Worm (Caenorhabditis elegans): ENCODE data around the gene C45H4.14.

Gene C45H4.14

DNA sequence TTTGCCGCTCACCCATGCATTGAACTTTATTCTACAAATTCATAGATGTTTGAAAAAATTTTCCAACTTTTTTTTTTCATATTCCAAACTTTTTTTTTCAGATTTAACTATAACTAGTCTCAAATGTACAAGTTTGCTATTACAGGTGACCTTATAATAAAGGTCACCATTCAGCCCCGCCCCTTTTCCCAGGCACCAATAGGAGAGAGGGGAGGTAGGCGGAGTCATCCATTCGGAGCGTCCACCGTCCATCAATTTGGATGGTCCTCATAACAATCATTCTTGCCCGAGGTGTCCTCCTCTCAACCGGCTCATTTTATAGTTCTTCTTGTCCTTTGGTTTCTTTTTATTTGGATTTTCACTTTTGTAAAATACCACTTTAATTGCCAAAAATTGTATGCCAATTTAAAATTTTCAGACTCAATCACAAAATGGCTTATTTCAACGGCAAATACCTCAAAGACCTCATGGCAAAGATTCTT lies 28.7 kb upstream of the C45H4.14 start, which contains the start of gene Y5H2B.3:
Gene Y5H2B.3 (plus strand): TSS at position 432 of the 482 bp plus-strand sequence.
- TF ChIP-seq pax-3 (tag; optimal IDR thresholded peaks at IDR 0.05) (no peak), Y116A8C.19 (tag; optimal IDR thresholded peaks at IDR 0.05; ENCODE audit: borderline replicate concordance) (no peak), swsn-7 (tag; optimal IDR thresholded peaks at IDR 0.05) (no peak), ceh-88 (GFP tag; IDR thresholded peaks at IDR 0.05) (no peak), nhr-71 (tag; optimal IDR thresholded peaks at IDR 0.05) (no peak), pag-3 (tag; optimal IDR thresholded peaks at IDR 0.05; ENCODE audit: borderline replicate concordance, insufficient read depth) (no peak), fkh-10 (GFP tag; optimal IDR thresholded peaks at IDR 0.05) (no peak), C04F5.9 (tag; optimal IDR thresholded peaks at IDR 0.05) (no peak), efl-1 (optimal IDR thresholded peaks at IDR 0.05) (no peak), efl-1 (GFP tag; optimal IDR thresholded peaks at IDR 0.05 in 1 of 2) (no peak), C16A3.4 (tag; optimal IDR thresholded peaks at IDR 0.05) (no peak), pqm-1 (tag; optimal IDR thresholded peaks at IDR 0.05) (no peak)

DNA sequence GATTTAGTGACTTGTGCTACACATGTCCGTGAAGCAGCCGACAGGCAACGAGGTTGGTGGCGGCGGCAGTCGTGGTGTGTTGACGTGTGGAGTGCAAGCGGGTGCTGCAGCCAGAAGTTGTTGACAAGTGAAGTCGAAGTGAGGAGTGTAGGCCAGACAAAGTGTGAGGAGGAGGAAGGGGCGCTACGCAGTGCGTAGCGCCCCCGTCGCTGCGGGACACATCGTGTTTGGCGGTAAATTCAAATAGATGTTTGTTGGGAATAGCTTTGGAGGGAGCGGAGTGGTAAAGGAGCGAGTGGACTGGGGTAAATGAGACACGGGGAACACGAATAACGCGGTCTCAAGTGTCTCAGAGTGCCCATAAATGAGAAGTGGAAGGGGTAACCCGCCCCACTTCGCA lies 26.3 kb upstream of the C45H4.14 start:
- TF ChIP-seq nhr-84 (tag; optimal IDR thresholded peaks at IDR 0.05) (no peak), ces-1 (GFP tag; optimal IDR thresholded peaks at IDR 0.05) (no peak), ceh-90 (tag; optimal IDR thresholded peaks at IDR 0.05) (no peak), efl-1 (optimal IDR thresholded peaks at IDR 0.05) (no peak), efl-1 (GFP tag; optimal IDR thresholded peaks at IDR 0.05 in 1 of 2) (peak in 1 of 2 experiments; percentile 10), mep-1 (tag; optimal IDR thresholded peaks at IDR 0.05) (no peak), lin-15B (tag; optimal IDR thresholded peaks at IDR 0.05) (no peak), dpl-1 (GFP tag; optimal IDR thresholded peaks at IDR 0.05) (peak in 1 of 3 experiments; percentile 1), unc-98 (GFP tag; IDR thresholded peaks at IDR 0.05) (no peak), fkh-4 (tag; optimal IDR thresholded peaks at IDR 0.05; ENCODE audit: borderline replicate concordance) (no peak), skn-1 (tag; optimal IDR thresholded peaks at IDR 0.05) (no peak), fkh-8 (tag; optimal IDR thresholded peaks at IDR 0.05) (no peak)

DNA sequence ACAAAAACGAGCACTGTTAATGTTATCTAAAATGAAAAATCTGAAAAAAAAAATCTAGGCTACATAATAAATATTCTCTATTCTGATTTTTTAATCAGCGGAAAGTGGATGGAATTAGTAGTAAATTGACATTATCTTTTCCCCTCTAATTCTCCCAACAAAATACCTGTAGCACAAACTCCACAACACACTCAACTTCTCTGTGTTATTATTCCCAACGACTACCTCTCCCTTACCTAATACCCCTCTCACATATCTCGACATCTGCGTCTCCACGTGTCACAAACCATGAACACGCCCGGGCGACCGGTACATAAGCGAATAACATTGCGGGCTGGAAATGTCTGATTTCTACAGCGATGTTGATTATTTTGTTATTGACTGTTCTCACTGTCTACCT lies 23.9 kb upstream of the C45H4.14 start, which contains the start of gene cyp-33C2:
Gene cyp-33C2 (plus strand): TSS at position 327 of the 400 bp plus-strand sequence.
- TF ChIP-seq snu-23 (GFP tag; optimal IDR thresholded peaks at IDR 0.05) (no peak), efl-1 (optimal IDR thresholded peaks at IDR 0.05) (peak in 1 of 2 experiments; percentile 2), efl-1 (GFP tag; optimal IDR thresholded peaks at IDR 0.05 in 1 of 2) (peak in 1 of 2 experiments; percentile 84), unc-30 (tag; optimal IDR thresholded peaks at IDR 0.05) (no peak)

DNA sequence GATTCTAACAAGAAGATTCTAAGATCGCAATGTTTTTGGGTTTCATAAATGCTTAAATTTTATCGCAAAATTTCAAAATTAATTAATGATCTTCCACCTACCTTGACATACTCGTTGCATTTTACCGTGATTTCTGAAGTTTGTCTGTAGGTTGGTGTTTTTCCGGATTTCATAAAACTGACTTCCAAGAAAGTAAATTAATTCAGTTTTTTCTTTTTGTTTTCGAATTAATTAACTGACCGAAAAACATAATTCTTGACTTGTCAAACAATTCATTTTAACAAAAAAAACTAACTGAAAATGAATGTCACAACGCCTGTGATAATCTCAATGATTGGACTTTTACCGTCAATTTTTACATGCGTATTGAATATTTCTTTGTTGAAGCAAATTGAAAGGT lies 22.5 kb upstream of the C45H4.14 start, which contains the start of gene srbc-16:
Gene srbc-16 (plus strand): TSS at position 301 of the 400 bp plus-strand sequence.
- no peak for TF ChIP-seq F16B12.6 (tag; optimal IDR thresholded peaks at IDR 0.05)
- TF ChIP-seq Y116A8C.19 (tag; optimal IDR thresholded peaks at IDR 0.05; ENCODE audit: borderline replicate concordance): no peak
- TF ChIP-seq mab-9 (GFP tag; IDR thresholded peaks at IDR 0.05): no peak
- no peak for TF ChIP-seq unc-30 (tag; optimal IDR thresholded peaks at IDR 0.05)
- no peak for TF ChIP-seq jun-1 (tag; optimal IDR thresholded peaks at IDR 0.05)
- no peak for TF ChIP-seq pag-3 (tag; optimal IDR thresholded peaks at IDR 0.05; ENCODE audit: borderline replicate concordance, insufficient read depth)
- no peak for TF ChIP-seq nhr-47 (tag; optimal IDR thresholded peaks at IDR 0.05)
- TF ChIP-seq unc-62 (GFP tag; optimal IDR thresholded peaks at IDR 0.05): no peak
- no peak for TF ChIP-seq tbx-2 (tag; optimal IDR thresholded peaks at IDR 0.05)
- TF ChIP-seq ceh-63 (GFP tag; optimal IDR thresholded peaks at IDR 0.05): no peak
- no peak for TF ChIP-seq lin-13 (GFP tag; optimal IDR thresholded peaks at IDR 0.05)
- no peak for TF ChIP-seq mef-2 (tag; optimal IDR thresholded peaks at IDR 0.05)
- TF ChIP-seq pax-3 (tag; optimal IDR thresholded peaks at IDR 0.05): no peak
- TF ChIP-seq fkh-8 (tag; optimal IDR thresholded peaks at IDR 0.05): no peak
- no peak for TF ChIP-seq nhr-28 (tag; optimal IDR thresholded peaks at IDR 0.05)
- no peak for TF ChIP-seq rnt-1 (tag; optimal IDR thresholded peaks at IDR 0.05)
- TF ChIP-seq zip-4 (GFP tag; optimal IDR thresholded peaks at IDR 0.05): no peak
